Worm (Caenorhabditis elegans) whole organism, young adult: ENCODE results near the gene dmsr-9.

Source experiments
- atf-7 ChIP-seq: sonication (generic microtip); optimal IDR thresholded peaks from 2 replicates; lab custom pipeline; 2017; ENCODE audit warnings: mild to moderate bottlenecking, missing genetic modification characterization, missing compliant biosample characterization
- dpl-1 ChIP-seq: fragments of 150-350 bp; optimal IDR thresholded peaks from 2 replicates; lab custom pipeline; 2014; ENCODE audit warnings: missing biosample characterization, missing genetic modification reagents, missing genetic modification characterization
- sea-2 ChIP-seq: fragments of 200-800 bp; sonication (Bioruptor generic); IDR thresholded peaks from 2 replicates; pipeline ENCODE4 v1.3.6; 2022; ENCODE audit warnings: missing genetic modification characterization, missing compliant biosample characterization
- unc-62 ChIP-seq: fragments of 150-350 bp; optimal IDR thresholded peaks from 2 replicates; lab custom pipeline; 2014; ENCODE audit warnings: missing biosample characterization, missing genetic modification reagents, missing genetic modification characterization
- zfh-2 ChIP-seq: fragments of 200-800 bp; sonication (Bioruptor generic); conservative IDR thresholded peaks from 2 replicates; pipeline ENCODE4 v1.3.6; 2022; ENCODE audit warnings: missing genetic modification reagents, missing genetic modification characterization, missing compliant biosample characterization
- ztf-6 ChIP-seq: fragments of 200-800 bp; sonication (Bioruptor generic); IDR thresholded peaks from 2 replicates; pipeline ENCODE4 v1.3.6; 2022; ENCODE audit warnings: missing genetic modification reagents, missing genetic modification characterization, missing compliant biosample characterization

DNA sequence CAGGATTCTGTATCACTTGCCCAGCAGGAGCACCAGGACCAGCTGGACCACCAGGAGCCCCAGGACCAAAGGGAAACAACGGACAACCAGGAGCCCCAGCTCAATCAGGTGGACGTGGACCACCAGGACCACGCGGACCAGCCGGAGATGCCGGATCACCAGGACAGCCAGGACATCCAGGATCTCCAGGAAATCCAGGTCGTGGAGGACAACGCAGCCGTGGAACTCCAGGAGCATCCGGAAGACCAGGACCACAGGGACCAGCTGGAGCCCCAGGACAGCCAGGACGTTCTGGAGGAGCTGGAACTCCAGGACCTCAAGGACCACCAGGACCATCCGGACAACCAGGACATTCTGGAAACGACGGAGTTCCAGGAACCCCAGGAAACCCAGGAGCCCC is 36.6 kb upstream of the dmsr-9 start:
- TF ChIP-seq sea-2 (GFP tag; lab: Robert Waterston, UW) (no peak), zfh-2 (peak; percentile 76), atf-7 (tag; lab: Kevin White, UChicago) (no peak), dpl-1 (GFP tag; lab: Kevin White, UChicago) (no peak), ztf-6 (no peak), unc-62 (GFP tag; lab: Kevin White, UChicago) (no peak)
